Fruit fly (Drosophila melanogaster): ENCODE data around the gene CG33783.

dm6 chr3R:10095052-10095451 is 28.5 kb downstream of the CG33783 start:
- TF ChIP-seq usp (GFP tag; optimal IDR thresholded peaks at IDR 0.05) (no peak), brk (GFP tag; optimal IDR thresholded peaks at IDR 0.05) (no peak), pan (optimal IDR thresholded peaks at IDR 0.05) (no peak), psq (GFP tag; optimal IDR thresholded peaks at IDR 0.05) (no peak), dl (GFP tag; optimal IDR thresholded peaks at IDR 0.05; ENCODE audit: insufficient read depth in 1 of 2, partially characterized antibody in 2 of 2) (no peak), sage (GFP tag; optimal IDR thresholded peaks at IDR 0.05) (no peak), br (GFP tag; optimal IDR thresholded peaks at IDR 0.05) (no peak)

Data from whole organism, wandering third instar larva.